ENCODE assay signal across 5 worm cellular contexts in the genomic region with DNA sequence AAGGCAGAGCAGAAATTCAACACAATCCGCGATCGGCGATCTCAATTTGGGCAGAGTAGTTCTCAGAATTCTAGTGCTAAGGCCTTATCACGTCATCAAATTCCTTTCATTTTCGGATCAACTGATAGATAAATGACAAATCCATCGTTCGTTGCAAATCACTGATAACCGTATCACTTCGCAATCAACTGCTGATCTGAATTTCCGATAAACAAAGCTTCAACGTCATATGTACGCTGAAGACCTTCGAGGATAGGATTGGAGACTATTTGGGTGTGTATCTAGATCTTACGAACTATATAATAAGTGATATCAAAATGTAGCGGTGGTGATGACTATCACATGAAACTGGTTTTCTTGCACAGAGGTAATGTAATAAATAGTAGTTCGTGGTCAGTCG.
A peak's percentile ranks its signal among the peaks of the same experiment; 100 is the strongest.
TF ChIP-seq lines count a peak whose summit lies in the region.

No protein-coding gene starts in this region.

TF ChIP-seq in whole organism, L1 larva, 84 proteins besides CTCF, POLR2A, EP300 and RAD21 (continues in another document):
- TF ChIP-seq alr-1 (tag; optimal IDR thresholded peaks at IDR 0.05; lab: Kevin White, UChicago; ENCODE audit: borderline replicate concordance): no peak
- no peak for TF ChIP-seq efl-1 (optimal IDR thresholded peaks at IDR 0.05; lab: Kevin White, UChicago)
- peak in 1 of 2 experiments; percentile 13 for TF ChIP-seq efl-1 (GFP tag; optimal IDR thresholded peaks at IDR 0.05 in 1 of 2; lab: Kevin White, UChicago)
- TF ChIP-seq F16B12.6 (tag; optimal IDR thresholded peaks at IDR 0.05; lab: Kevin White, UChicago): no peak
- TF ChIP-seq unc-86 (tag; optimal IDR thresholded peaks at IDR 0.05; lab: Kevin White, UChicago): no peak
- TF ChIP-seq pax-3 (tag; optimal IDR thresholded peaks at IDR 0.05; lab: Kevin White, UChicago): no peak
- TF ChIP-seq unc-98 (GFP tag; IDR thresholded peaks at IDR 0.05; lab: Robert Waterston, UW): no peak
- no peak for TF ChIP-seq grh-1 (GFP tag; IDR thresholded peaks at IDR 0.05; lab: Robert Waterston, UW)
- TF ChIP-seq lin-39 (tag; optimal IDR thresholded peaks at IDR 0.05; lab: Kevin White, UChicago): no peak
- TF ChIP-seq jun-1 (tag; optimal IDR thresholded peaks at IDR 0.05; lab: Kevin White, UChicago): no peak
- TF ChIP-seq elt-3 (tag; optimal IDR thresholded peaks at IDR 0.05; lab: Kevin White, UChicago): peak in 2 of 6 experiments; percentile 6 to 55
- no peak for TF ChIP-seq isw-1 (GFP tag; IDR thresholded peaks at IDR 0.05; lab: Robert Waterston, UW)
- TF ChIP-seq tlp-1 (tag; optimal IDR thresholded peaks at IDR 0.05; lab: Kevin White, UChicago): no peak
- no peak for TF ChIP-seq efl-3 (GFP tag; optimal IDR thresholded peaks at IDR 0.05; lab: Kevin White, UChicago)
- TF ChIP-seq blmp-1 (tag; optimal IDR thresholded peaks at IDR 0.05; lab: Kevin White, UChicago): peak; percentile 60
- no peak for TF ChIP-seq tbx-2 (tag; optimal IDR thresholded peaks at IDR 0.05; lab: Kevin White, UChicago)
- TF ChIP-seq nhr-20 (tag; optimal IDR thresholded peaks at IDR 0.05; lab: Kevin White, UChicago): no peak
- TF ChIP-seq nhr-90 (tag; optimal IDR thresholded peaks at IDR 0.05; lab: Kevin White, UChicago; ENCODE audit: poor library complexity): no peak

TF ChIP-seq in whole organism, L2 larva, 48 proteins besides CTCF, POLR2A, EP300 and RAD21:
- TF ChIP-seq nhr-21 (tag; optimal IDR thresholded peaks at IDR 0.05; lab: Kevin White, UChicago) (no peak), sma-3 (GFP tag; optimal IDR thresholded peaks at IDR 0.05; lab: Kevin White, UChicago) (peak; percentile 7)

TF ChIP-seq in whole organism, L3 larva, 47 proteins besides CTCF, POLR2A, EP300 and RAD21:
- TF ChIP-seq elt-2 (tag; optimal IDR thresholded peaks at IDR 0.05; lab: Kevin White, UChicago) (no peak), ZK546.5 (tag; optimal IDR thresholded peaks at IDR 0.05; lab: Kevin White, UChicago) (no peak), nhr-23 (tag; optimal IDR thresholded peaks at IDR 0.05; lab: Kevin White, UChicago) (peak; percentile 30), nhr-43 (tag; optimal IDR thresholded peaks at IDR 0.05; lab: Kevin White, UChicago; ENCODE audit: poor library complexity, severe bottlenecking) (no peak), elt-3 (tag; optimal IDR thresholded peaks at IDR 0.05; lab: Kevin White, UChicago) (no peak)

TF ChIP-seq in whole organism, L4 larva, 104 proteins besides CTCF, POLR2A, EP300 and RAD21:
- TF ChIP-seq lin-13 (GFP tag; optimal IDR thresholded peaks at IDR 0.05; lab: Kevin White, UChicago) (no peak), php-3 (GFP tag; IDR thresholded peaks at IDR 0.05; lab: Robert Waterston, UW) (no peak), lim-7 (GFP tag; IDR thresholded peaks at IDR 0.05; lab: Robert Waterston, UW) (no peak), nhr-28 (tag; optimal IDR thresholded peaks at IDR 0.05; lab: Kevin White, UChicago) (peak; percentile 61), dmd-6 (GFP tag; IDR thresholded peaks at IDR 0.05; lab: Robert Waterston, UW) (no peak), nhr-6 (tag; optimal IDR thresholded peaks at IDR 0.05; lab: Kevin White, UChicago) (no peak), unc-62 (GFP tag; optimal IDR thresholded peaks at IDR 0.05 in 1 of 2; lab: Kevin White, UChicago) (no peak), unc-62 (tag; optimal IDR thresholded peaks at IDR 0.05; lab: Kevin White, UChicago) (no peak), hlh-30 (tag; optimal IDR thresholded peaks at IDR 0.05; lab: Kevin White, UChicago; ENCODE audit: insufficient read depth) (peak; percentile 39), ceh-28 (tag; optimal IDR thresholded peaks at IDR 0.05; lab: Kevin White, UChicago) (no peak)

TF ChIP-seq in whole organism, mixed stage, embryonic, 35 proteins besides CTCF, POLR2A, EP300 and RAD21:
- TF ChIP-seq elt-1 (tag; optimal IDR thresholded peaks at IDR 0.05; lab: Kevin White, UChicago; ENCODE audit: borderline replicate concordance, insufficient read depth): peak; percentile 77
- TF ChIP-seq nhr-28 (tag; optimal IDR thresholded peaks at IDR 0.05; lab: Kevin White, UChicago): no peak
- TF ChIP-seq mep-1 (tag; optimal IDR thresholded peaks at IDR 0.05; lab: Kevin White, UChicago): no peak
- TF ChIP-seq ces-1 (GFP tag; optimal IDR thresholded peaks at IDR 0.05; lab: Kevin White, UChicago): no peak
- TF ChIP-seq pha-4 (tag; optimal IDR thresholded peaks at IDR 0.05; lab: Kevin White, UChicago): no peak
- TF ChIP-seq nhr-12 (tag; optimal IDR thresholded peaks at IDR 0.05; lab: Kevin White, UChicago): no peak
- TF ChIP-seq ceh-39 (tag; optimal IDR thresholded peaks at IDR 0.05; lab: Kevin White, UChicago): no peak
- TF ChIP-seq ceh-43 (GFP tag; optimal IDR thresholded peaks at IDR 0.05; lab: Kevin White, UChicago): no peak
- peak; percentile 43 for TF ChIP-seq elt-3 (tag; optimal IDR thresholded peaks at IDR 0.05; lab: Kevin White, UChicago)
- TF ChIP-seq nhr-76 (tag; optimal IDR thresholded peaks at IDR 0.05; lab: Kevin White, UChicago): no peak
TF ChIP-seq in whole organism, mixed stage, embryonic: peak in this region for 2.

Comparison
In these comparisons a context has a peak if more than half of its experiments do, and no peak if none do; other contexts are left out.
1. Of the 29 proteins assayed by ChIP-seq in both whole organism, L4 larva and whole organism, L1 larva: peak only in whole organism, L4 larva: nhr-28; only in whole organism, L1 larva: none; in both: none; in neither: 28.